Worm (Caenorhabditis elegans) whole organism, early embryonic: Measurements from ENCODE around the gene sdz-28.
"Not testable (repeated sequence)": the region's sequence is repeated elsewhere in the genome, so short reads cannot be mapped to it uniquely, and the experiment has no call there.

Experiments
- B0310.2 ChIP-seq: sonication (generic microtip); optimal IDR thresholded peaks from 2 replicates; lab custom pipeline; 2016; ENCODE audit warnings: mild to moderate bottlenecking, missing genetic modification characterization, missing compliant biosample characterization
- F13C5.2 ChIP-seq: sonication (generic microtip); optimal IDR thresholded peaks from 2 replicates; lab custom pipeline; 2017; ENCODE audit warnings: mild to moderate bottlenecking, missing genetic modification characterization, inconsistent platforms, missing compliant biosample characterization
- aly-1 ChIP-seq: sonication (generic microtip); optimal IDR thresholded peaks from 2 replicates; lab custom pipeline; 2016; ENCODE audit warnings: missing genetic modification characterization, missing compliant biosample characterization
- ama-1 ChIP-seq: fragments of 150-350 bp; optimal IDR thresholded peaks from 2 replicates; lab custom pipeline; 2014
- ceh-13 ChIP-seq: fragments of 200-800 bp; sonication (Bioruptor generic); optimal IDR thresholded peaks from 2 replicates; lab custom pipeline; 2018; ENCODE audit warnings: mild to moderate bottlenecking, missing genetic modification characterization, missing compliant biosample characterization
- ceh-36 ChIP-seq: sonication (generic microtip); optimal IDR thresholded peaks from 2 replicates; lab custom pipeline; 2016; ENCODE audit warnings: missing genetic modification characterization, inconsistent platforms, missing compliant biosample characterization
- ets-7 ChIP-seq: sonication (generic microtip); optimal IDR thresholded peaks from 2 replicates; lab custom pipeline; 2016; ENCODE audit warnings: missing genotype, missing genetic modification characterization, missing compliant biosample characterization
- flt-1 ChIP-seq: fragments of 200-800 bp; sonication (Bioruptor generic); IDR thresholded peaks from 2 replicates; pipeline ENCODE4 v1.3.6; 2022; ENCODE audit warnings: missing genetic modification characterization, missing compliant biosample characterization
- hmbx-1 ChIP-seq: sonication (generic microtip); optimal IDR thresholded peaks from 2 replicates; lab custom pipeline; 2016; ENCODE audit warnings: mild to moderate bottlenecking, missing genetic modification characterization, missing compliant biosample characterization
- hmg-4 ChIP-seq: fragments of 200-800 bp; sonication (Bioruptor generic); optimal IDR thresholded peaks from 2 replicates; lab custom pipeline; 2018; ENCODE audit warnings: mild to moderate bottlenecking, missing genetic modification characterization, missing compliant biosample characterization
- hnd-1 ChIP-seq: sonication (generic microtip); optimal IDR thresholded peaks from 2 replicates; lab custom pipeline; 2016; ENCODE audit warnings: missing genetic modification characterization, missing compliant biosample characterization
- pes-1 ChIP-seq: fragments of 200-800 bp; sonication (Bioruptor generic); IDR thresholded peaks from 2 replicates; pipeline ENCODE4 v1.3.6; 2022; ENCODE audit warnings: missing genetic modification reagents, missing genetic modification characterization, missing compliant biosample characterization
- scrt-1 ChIP-seq: fragments of 200-800 bp; sonication (Bioruptor generic); IDR thresholded peaks from 2 replicates; pipeline ENCODE4 v1.3.6; 2022; ENCODE audit warnings: missing genetic modification characterization, missing compliant biosample characterization
- sea-1 ChIP-seq: fragments of 200-800 bp; sonication (Bioruptor generic); conservative IDR thresholded peaks from 2 replicates; pipeline ENCODE4 v1.3.6; 2022; ENCODE audit warnings: missing genetic modification characterization, missing compliant biosample characterization
- tbx-11 ChIP-seq: fragments of 200-800 bp; sonication (Bioruptor generic); IDR thresholded peaks from 2 replicates; pipeline ENCODE4 v1.3.6; 2022; ENCODE audit warnings: missing genetic modification characterization, missing compliant biosample characterization
- tbx-37 ChIP-seq: fragments of 200-800 bp; sonication (Bioruptor generic); conservative IDR thresholded peaks from 2 replicates; pipeline ENCODE4 v1.3.6; 2022; ENCODE audit warnings: missing genetic modification reagents, missing genetic modification characterization, missing compliant biosample characterization
- tra-4 ChIP-seq: sonication (generic microtip); optimal IDR thresholded peaks from 2 replicates; lab custom pipeline; 2017; ENCODE audit warnings: missing genetic modification characterization, missing compliant biosample characterization

sdz-28 gene

DNA sequence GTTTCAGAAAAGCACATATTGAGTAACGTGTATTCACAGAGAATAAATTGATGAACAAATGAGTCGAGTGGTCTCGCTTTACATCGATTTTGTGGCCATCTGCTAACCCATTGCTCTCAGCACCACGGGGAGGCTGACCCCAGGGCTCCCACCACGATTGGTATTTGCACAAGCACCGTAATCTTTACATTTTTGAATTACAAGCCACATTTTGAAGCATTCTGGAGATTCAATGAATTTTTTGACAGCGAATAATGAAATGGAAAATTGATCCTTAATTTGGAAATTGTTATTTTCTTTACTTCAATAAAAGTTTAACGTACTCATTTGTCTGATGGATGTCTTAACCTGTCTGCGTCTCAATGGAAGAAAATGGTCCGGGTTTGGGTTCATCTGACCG is 14.7 kb downstream of the sdz-28 start, which contains the start of gene C40A11.6:
C40A11.6 (minus strand) TSS at position 101 of the 400 bp plus-strand sequence.
- TF ChIP-seq ama-1 (lab: Kevin White, UChicago), result no peak
- no peak for TF ChIP-seq hmg-4 (GFP tag; lab: Kevin White, UChicago)
- no peak for TF ChIP-seq ets-7 (tag; lab: Kevin White, UChicago)
- TF ChIP-seq hnd-1, result no peak
- TF ChIP-seq ceh-13 (GFP tag; lab: Kevin White, UChicago), result no peak
- no peak for TF ChIP-seq ceh-36 (tag; lab: Kevin White, UChicago)
- TF ChIP-seq sea-1 (GFP tag; lab: Robert Waterston, UW), result no peak
- TF ChIP-seq tra-4 (tag; lab: Kevin White, UChicago), result no peak
- TF ChIP-seq aly-1 (tag; lab: Kevin White, UChicago), result no peak
- TF ChIP-seq F13C5.2 (tag; lab: Kevin White, UChicago), result no peak
- no peak for TF ChIP-seq scrt-1 (GFP tag; lab: Robert Waterston, UW)
- no peak for TF ChIP-seq tbx-37 (GFP tag; lab: Robert Waterston, UW)
- no peak for TF ChIP-seq flt-1 (GFP tag; lab: Robert Waterston, UW)
- TF ChIP-seq hmbx-1 (tag; lab: Kevin White, UChicago), result no peak
- TF ChIP-seq pes-1 (GFP tag; lab: Robert Waterston, UW), result no peak
- no peak for TF ChIP-seq tbx-11 (GFP tag; lab: Robert Waterston, UW)

DNA sequence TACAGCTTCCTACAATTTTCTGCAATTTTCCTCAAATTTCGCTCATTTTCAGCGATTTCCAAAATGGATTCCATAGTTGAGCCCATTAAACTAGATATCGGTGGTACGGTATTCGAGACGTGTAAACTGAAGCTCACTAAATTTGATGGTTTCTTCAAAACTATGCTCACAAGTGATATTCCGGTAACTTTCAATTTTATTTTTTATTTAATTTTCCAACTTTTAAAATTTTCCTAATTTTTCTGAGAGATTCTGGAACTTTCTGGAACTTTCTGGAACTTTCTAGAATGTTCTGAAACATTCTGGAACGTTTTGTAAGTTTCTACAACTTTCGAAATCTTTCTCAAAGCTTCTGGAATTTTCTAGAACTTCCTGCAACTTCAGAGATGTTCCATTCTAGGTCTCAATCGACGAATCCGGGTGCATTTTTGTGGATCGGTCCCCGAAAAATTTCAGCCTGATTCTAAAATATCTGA is 16.1 kb downstream of the sdz-28 start, which contains the start of gene C40A11.2:
C40A11.2 (plus strand) TSS at position 51 of the 476 bp plus-strand sequence.
- no peak for TF ChIP-seq tbx-37 (GFP tag; lab: Robert Waterston, UW)

DNA sequence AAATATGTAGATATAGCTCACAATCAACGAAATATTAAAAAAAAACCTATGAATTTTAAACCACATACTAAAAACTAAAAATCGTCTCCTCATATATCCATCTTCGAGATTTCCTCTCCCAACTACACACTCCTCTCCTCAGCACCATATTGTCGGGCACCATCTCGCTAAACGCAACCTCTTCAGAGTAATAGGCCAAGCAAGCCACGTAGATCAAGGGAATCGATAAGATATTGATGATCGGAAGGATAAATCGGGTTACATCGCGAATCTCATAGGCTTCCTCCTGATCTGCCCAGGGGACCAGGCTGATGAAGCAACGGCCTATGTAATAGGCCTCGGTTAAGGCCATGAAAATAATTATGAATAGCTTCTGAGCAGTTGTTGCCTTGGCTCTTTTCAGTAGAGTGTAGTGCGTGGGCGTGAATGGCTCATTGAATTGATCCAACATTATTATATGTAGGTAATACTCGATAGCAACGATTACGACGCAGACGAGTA is 19.7 kb downstream of the sdz-28 start, which contains the start of the genes C40A11.7 and C40A11.8:
C40A11.7 (minus strand) TSS at position 101 of the 501 bp plus-strand sequence.
C40A11.8 (minus strand) TSS at position 451 of the 501 bp plus-strand sequence.
- no peak for TF ChIP-seq scrt-1 (GFP tag; lab: Robert Waterston, UW)
- no peak for TF ChIP-seq ceh-36 (tag; lab: Kevin White, UChicago)
- TF ChIP-seq ceh-13 (GFP tag; lab: Kevin White, UChicago), result no peak
- no peak for TF ChIP-seq ama-1 (lab: Kevin White, UChicago)
- TF ChIP-seq flt-1 (GFP tag; lab: Robert Waterston, UW), result no peak
- TF ChIP-seq hmg-4 (GFP tag; lab: Kevin White, UChicago), result no peak
- TF ChIP-seq hnd-1, result no peak
- no peak for TF ChIP-seq sea-1 (GFP tag; lab: Robert Waterston, UW)
- TF ChIP-seq ets-7 (tag; lab: Kevin White, UChicago), result no peak
- no peak for TF ChIP-seq tra-4 (tag; lab: Kevin White, UChicago)
- no peak for TF ChIP-seq tbx-37 (GFP tag; lab: Robert Waterston, UW)
- TF ChIP-seq F13C5.2 (tag; lab: Kevin White, UChicago), result no peak

DNA sequence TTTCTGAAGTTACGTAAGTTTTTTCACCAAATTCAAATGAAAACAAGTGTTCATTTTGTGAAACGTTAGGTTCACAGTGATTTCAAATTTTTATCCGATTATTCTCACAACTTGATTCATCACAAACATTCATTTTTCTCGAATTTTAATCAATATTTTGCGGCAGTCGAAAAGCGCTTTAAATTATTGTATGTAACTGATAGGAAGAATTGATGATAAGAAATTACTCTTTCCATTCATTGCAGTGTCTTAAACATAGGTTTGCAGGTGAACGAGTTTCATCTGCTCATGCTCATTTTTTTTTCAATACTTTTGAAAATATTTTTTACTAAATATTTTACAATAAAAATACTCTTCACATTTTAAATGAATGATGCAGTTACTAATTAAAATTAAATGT is 21.6 kb downstream of the sdz-28 start:
- no peak for TF ChIP-seq flt-1 (GFP tag; lab: Robert Waterston, UW)
- no peak for TF ChIP-seq tbx-37 (GFP tag; lab: Robert Waterston, UW)
- TF ChIP-seq ceh-13 (GFP tag; lab: Kevin White, UChicago), result no peak
- no peak for TF ChIP-seq F13C5.2 (tag; lab: Kevin White, UChicago)
- no peak for TF ChIP-seq tra-4 (tag; lab: Kevin White, UChicago)
- no peak for TF ChIP-seq scrt-1 (GFP tag; lab: Robert Waterston, UW)
- TF ChIP-seq ama-1 (lab: Kevin White, UChicago), result no peak
- no peak for TF ChIP-seq tbx-11 (GFP tag; lab: Robert Waterston, UW)
- no peak for TF ChIP-seq ceh-36 (tag; lab: Kevin White, UChicago)
- TF ChIP-seq pes-1 (GFP tag; lab: Robert Waterston, UW), result no peak
- no peak for TF ChIP-seq B0310.2 (tag; lab: Kevin White, UChicago)
- TF ChIP-seq aly-1 (tag; lab: Kevin White, UChicago), result no peak
- TF ChIP-seq hnd-1, result no peak
- no peak for TF ChIP-seq sea-1 (GFP tag; lab: Robert Waterston, UW)

DNA sequence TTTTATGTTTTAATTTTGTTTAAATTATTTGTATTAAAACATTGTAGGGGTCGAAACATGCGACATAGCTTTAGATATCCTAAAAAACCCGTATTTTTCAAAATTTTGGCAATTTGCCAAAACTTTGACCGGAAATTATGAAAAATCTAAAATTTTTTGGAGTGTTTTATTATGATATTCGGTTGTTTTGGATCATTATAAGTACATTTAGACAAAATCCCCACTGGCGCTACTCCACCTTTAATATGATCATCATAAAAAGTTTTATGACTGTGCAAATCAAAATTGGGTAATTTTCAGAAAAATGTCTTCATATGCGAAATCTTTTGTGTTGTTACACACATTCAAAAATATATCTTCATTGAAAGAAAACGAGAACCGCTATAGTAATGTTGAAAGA is 22.8 kb downstream of the sdz-28 start, which contains the start of gene math-18:
math-18 (plus strand) TSS at position 301 of the 400 bp plus-strand sequence.
- not testable (repeated sequence) for TF ChIP-seq pes-1 (GFP tag; lab: Robert Waterston, UW); ceh-36 (tag; lab: Kevin White, UChicago); F13C5.2 (tag; lab: Kevin White, UChicago)

DNA sequence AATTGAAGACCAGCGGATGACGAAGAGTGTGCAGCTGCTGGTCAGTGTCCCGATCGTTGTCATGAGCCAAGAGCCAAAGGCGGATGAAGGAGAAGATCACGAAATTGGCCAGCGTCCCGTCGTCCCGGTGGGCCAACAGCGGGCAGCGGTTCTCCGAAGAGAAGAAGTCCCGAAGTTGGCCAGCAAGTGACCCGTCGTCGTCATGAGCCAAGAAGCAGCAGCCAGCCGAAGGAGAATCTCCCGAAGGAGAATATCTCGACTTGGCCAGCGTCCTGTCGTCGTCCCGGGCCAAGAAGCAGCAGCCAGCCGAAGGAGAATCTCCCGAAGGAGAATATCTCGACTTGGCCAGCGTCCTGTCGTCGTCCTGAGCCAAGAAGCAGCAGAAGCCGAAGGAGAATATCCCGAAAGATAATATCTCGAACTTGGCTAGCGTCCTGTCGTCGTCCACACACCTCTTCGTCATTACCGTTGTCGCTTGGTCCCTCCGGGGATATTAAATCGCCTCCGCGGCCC is 32.6 kb downstream of the sdz-28 start, which contains the start of gene C33C12.11:
C33C12.11 (minus strand) TSS at position 463 of the 513 bp plus-strand sequence.
- TF ChIP-seq aly-1, F13C5.2, ets-7 (tag; lab: Kevin White, UChicago): not testable (repeated sequence)

DNA sequence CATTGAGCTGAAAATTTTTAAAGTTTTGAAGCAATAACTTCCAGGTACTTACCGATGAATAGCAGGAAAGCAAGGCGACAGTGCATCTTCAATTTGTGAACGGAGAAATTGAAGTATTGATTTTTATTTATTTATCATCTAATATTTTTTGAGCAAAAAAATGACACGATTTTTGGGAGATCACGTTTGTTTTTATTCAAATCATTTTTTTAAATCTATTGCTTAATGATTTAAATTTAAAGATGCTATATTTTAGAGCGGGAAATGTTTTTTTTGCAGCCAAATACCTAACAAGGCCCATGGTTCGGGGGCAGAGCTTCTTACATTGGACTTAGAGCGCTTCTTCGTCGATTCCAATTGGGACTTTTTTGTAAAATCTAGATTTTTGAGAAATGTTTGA is 35.5 kb downstream of the sdz-28 start, which contains the start of gene C33C12.4:
C33C12.4 (minus strand) TSS at position 101 of the 400 bp plus-strand sequence.
- no peak for TF ChIP-seq scrt-1 (GFP tag; lab: Robert Waterston, UW)
- no peak for TF ChIP-seq ets-7 (tag; lab: Kevin White, UChicago)
- no peak for TF ChIP-seq aly-1 (tag; lab: Kevin White, UChicago)
- TF ChIP-seq tra-4 (tag; lab: Kevin White, UChicago), result no peak
- no peak for TF ChIP-seq B0310.2 (tag; lab: Kevin White, UChicago)
- no peak for TF ChIP-seq flt-1 (GFP tag; lab: Robert Waterston, UW)
- TF ChIP-seq tbx-37 (GFP tag; lab: Robert Waterston, UW), result no peak
- no peak for TF ChIP-seq ceh-36 (tag; lab: Kevin White, UChicago)
- TF ChIP-seq pes-1 (GFP tag; lab: Robert Waterston, UW), result no peak
- no peak for TF ChIP-seq sea-1 (GFP tag; lab: Robert Waterston, UW)
- TF ChIP-seq ama-1 (lab: Kevin White, UChicago), result no peak
- TF ChIP-seq hnd-1, result no peak
- TF ChIP-seq F13C5.2 (tag; lab: Kevin White, UChicago), result no peak
- TF ChIP-seq ceh-13 (GFP tag; lab: Kevin White, UChicago), result no peak
- TF ChIP-seq hmbx-1 (tag; lab: Kevin White, UChicago), result no peak
- TF ChIP-seq hmg-4 (GFP tag; lab: Kevin White, UChicago), result no peak
- TF ChIP-seq tbx-11 (GFP tag; lab: Robert Waterston, UW), result no peak
